Fruit fly (Drosophila melanogaster): ENCODE results near the gene CG12546.

CG12546 gene

DNA sequence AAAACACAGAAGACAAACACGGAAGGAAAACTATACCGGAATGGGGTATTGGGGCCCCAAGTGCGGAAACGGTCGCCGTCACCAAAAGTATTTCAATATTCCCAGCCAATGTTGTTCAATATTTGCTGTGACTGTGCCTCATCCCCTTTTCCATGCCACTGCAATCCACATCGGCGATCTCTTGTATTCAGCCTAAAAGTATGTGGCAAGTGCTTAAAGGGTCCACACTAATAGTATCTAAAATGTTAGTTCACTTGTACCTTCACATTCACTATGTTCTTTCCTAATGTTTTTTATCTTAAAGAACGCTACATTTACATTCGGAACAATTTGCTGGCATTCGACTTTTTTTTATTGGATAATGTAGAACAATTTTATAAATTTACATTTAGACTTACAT lies 12.7 kb downstream of the CG12546 start:
- TF ChIP-seq CG11617 (GFP tag; optimal IDR thresholded peaks at IDR 0.05) = no peak
- no peak for TF ChIP-seq CG1620 (GFP tag; optimal IDR thresholded peaks at IDR 0.05)
- no peak for TF ChIP-seq Mnt (GFP tag; optimal IDR thresholded peaks at IDR 0.05)
- no peak for TF ChIP-seq CG14711 (tag; optimal IDR thresholded peaks at IDR 0.05)
- no peak for TF ChIP-seq ovo (GFP tag; optimal IDR thresholded peaks at IDR 0.05)
- TF ChIP-seq CG33017 (tag; optimal IDR thresholded peaks at IDR 0.05) = no peak
- no peak for TF ChIP-seq tj (GFP tag; optimal IDR thresholded peaks at IDR 0.05)
- no peak for TF ChIP-seq CG7045 (GFP tag; optimal IDR thresholded peaks at IDR 0.05)
- no peak for TF ChIP-seq CG12768 (GFP tag; optimal IDR thresholded peaks at IDR 0.05)
- TF ChIP-seq pad (GFP tag; optimal IDR thresholded peaks at IDR 0.05) = no peak

DNA sequence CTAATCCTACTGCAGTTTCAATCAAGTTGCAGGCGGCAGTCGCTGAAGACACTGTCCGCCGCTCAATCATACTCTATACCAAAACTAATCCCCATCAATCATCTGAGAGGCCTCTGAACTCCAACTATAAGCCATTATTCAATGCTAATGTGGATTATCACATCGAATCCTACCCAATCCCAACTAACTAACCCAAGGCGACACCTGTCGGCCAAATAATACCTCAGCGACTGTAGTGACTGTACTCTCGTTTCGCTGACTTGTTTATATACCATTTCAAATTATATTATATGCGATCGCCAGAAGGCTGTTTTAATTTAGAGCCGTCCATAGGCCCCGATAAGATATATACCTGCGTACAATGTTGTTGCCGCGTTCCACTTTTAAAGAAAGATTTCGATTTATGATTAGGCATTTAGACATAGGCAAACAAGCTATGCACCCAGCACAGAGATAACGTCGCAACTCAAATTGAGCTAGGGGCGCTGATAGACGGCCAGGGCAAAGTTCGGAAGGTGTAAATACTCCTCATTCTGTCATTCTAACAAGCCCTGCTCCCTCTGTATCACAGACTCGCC lies 21.8 kb downstream of the CG12546 start:
- no peak for TF ChIP-seq ovo (GFP tag; optimal IDR thresholded peaks at IDR 0.05)
- no peak for TF ChIP-seq CG12768 (GFP tag; optimal IDR thresholded peaks at IDR 0.05)
- no peak for TF ChIP-seq cic (GFP tag; optimal IDR thresholded peaks at IDR 0.05)
- no peak for TF ChIP-seq Clk (GFP tag; optimal IDR thresholded peaks at IDR 0.05)
- TF ChIP-seq tj (GFP tag; optimal IDR thresholded peaks at IDR 0.05) = no peak
- TF ChIP-seq toe (GFP tag; optimal IDR thresholded peaks at IDR 0.05) = no peak
- TF ChIP-seq Mnt (GFP tag; optimal IDR thresholded peaks at IDR 0.05) = no peak
- no peak for TF ChIP-seq CG11617 (GFP tag; optimal IDR thresholded peaks at IDR 0.05)
- TF ChIP-seq Hr96 (GFP tag; optimal IDR thresholded peaks at IDR 0.05) = no peak
- TF ChIP-seq Crg-1 (GFP tag; optimal IDR thresholded peaks at IDR 0.05) = no peak
- TF ChIP-seq kay (GFP tag; ENCODE audit: borderline replicate concordance) = no peak
- no peak for TF ChIP-seq cnc (optimal IDR thresholded peaks at IDR 0.05)
- TF ChIP-seq CG7045 (GFP tag; optimal IDR thresholded peaks at IDR 0.05) = no peak
- TF ChIP-seq CG1620 (GFP tag; optimal IDR thresholded peaks at IDR 0.05) = no peak
- TF ChIP-seq CG33017 (tag; optimal IDR thresholded peaks at IDR 0.05) = no peak
- no peak for TF ChIP-seq bab1 (GFP tag; optimal IDR thresholded peaks at IDR 0.05)

DNA sequence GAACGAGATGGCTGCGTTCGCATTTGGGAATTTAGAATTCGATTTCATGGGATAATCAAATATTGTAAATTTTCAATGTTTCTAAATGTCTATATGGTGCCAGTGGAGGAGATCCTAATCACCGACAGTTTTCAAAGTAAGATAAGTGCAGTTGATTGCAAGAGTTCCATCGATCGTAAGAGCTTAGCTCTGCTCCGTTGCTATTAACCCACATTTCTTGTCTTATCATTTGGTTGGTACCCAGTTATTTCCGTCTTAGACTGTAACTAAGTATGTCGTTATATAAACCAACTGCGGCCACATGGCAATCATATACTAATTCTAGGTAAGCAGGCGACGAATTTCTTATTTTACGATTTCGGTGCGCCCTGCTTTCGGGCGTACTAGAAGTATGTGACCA lies 23.4 kb downstream of the CG12546 start:
- TF ChIP-seq bab1 (GFP tag; optimal IDR thresholded peaks at IDR 0.05) (no peak), cic (GFP tag; optimal IDR thresholded peaks at IDR 0.05) (no peak), toe (GFP tag; optimal IDR thresholded peaks at IDR 0.05) (no peak), Mnt (GFP tag; optimal IDR thresholded peaks at IDR 0.05) (no peak), CG12768 (GFP tag; optimal IDR thresholded peaks at IDR 0.05) (no peak), ovo (GFP tag; optimal IDR thresholded peaks at IDR 0.05) (no peak), pad (GFP tag; optimal IDR thresholded peaks at IDR 0.05) (no peak), CG1620 (GFP tag; optimal IDR thresholded peaks at IDR 0.05) (no peak)

DNA sequence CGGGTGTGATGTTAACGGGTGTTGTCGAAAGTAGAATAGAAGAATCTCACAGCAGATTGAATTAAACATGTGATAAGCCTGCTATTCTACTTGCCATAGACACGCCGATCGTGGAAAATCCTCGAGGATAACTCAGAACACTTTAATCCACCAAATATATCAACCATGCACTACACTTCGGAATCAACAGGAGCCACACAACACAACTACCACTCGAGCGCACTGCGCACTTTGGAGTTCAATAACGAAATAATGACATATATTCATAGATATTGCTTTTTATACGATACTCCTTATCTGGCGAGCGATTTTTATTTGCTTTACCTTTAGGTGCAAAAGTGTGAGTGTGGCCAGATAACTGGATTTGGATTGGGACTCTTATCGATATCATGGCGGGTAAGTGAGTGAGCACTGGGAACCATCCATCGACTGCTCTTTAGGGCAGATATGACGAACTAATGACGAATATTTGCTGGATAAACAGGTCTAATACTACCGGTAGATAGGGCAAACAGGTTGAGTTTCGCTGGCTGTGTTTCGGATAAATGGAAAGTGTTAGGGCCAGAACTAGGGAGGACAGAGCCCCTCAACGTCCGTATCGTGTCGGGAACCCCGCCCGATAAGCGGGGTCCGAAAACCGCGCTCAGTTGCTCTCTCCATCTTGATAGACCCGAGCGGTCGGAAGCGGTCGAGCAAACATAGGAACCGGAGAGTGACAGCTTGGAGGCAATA lies 24.2 kb downstream of the CG12546 start, which contains the start of gene Jhbp6:
Jhbp6 (plus strand) TSS at position 682 of the 732 bp plus-strand sequence.
- TF ChIP-seq toe (GFP tag; optimal IDR thresholded peaks at IDR 0.05) (no peak), pad (GFP tag; optimal IDR thresholded peaks at IDR 0.05) (no peak), CG33017 (tag; optimal IDR thresholded peaks at IDR 0.05) (no peak), CG12768 (GFP tag; optimal IDR thresholded peaks at IDR 0.05) (no peak), Clk (GFP tag; optimal IDR thresholded peaks at IDR 0.05) (no peak), cic (GFP tag; optimal IDR thresholded peaks at IDR 0.05) (no peak), Crg-1 (GFP tag; optimal IDR thresholded peaks at IDR 0.05) (no peak), Hr96 (GFP tag; optimal IDR thresholded peaks at IDR 0.05) (no peak), CG5204 (GFP tag; optimal IDR thresholded peaks at IDR 0.05) (no peak), CG7101 (tag; optimal IDR thresholded peaks at IDR 0.05) (no peak), tj (GFP tag; optimal IDR thresholded peaks at IDR 0.05) (no peak), CG7045 (GFP tag; optimal IDR thresholded peaks at IDR 0.05) (no peak), CG11617 (GFP tag; optimal IDR thresholded peaks at IDR 0.05) (no peak), CG14711 (tag; optimal IDR thresholded peaks at IDR 0.05) (no peak), ovo (GFP tag; optimal IDR thresholded peaks at IDR 0.05) (no peak), bab1 (GFP tag; optimal IDR thresholded peaks at IDR 0.05) (no peak), Mnt (GFP tag; optimal IDR thresholded peaks at IDR 0.05) (no peak), kay (GFP tag; ENCODE audit: borderline replicate concordance) (no peak), cnc (optimal IDR thresholded peaks at IDR 0.05) (no peak), CG1620 (GFP tag; optimal IDR thresholded peaks at IDR 0.05) (no peak)

- TF ChIP-seq bab1 (GFP tag; optimal IDR thresholded peaks at IDR 0.05) = no peak
These were observed 28.5 kb downstream of the CG12546 start for dm6 chr3L:22665110-22665509.

DNA sequence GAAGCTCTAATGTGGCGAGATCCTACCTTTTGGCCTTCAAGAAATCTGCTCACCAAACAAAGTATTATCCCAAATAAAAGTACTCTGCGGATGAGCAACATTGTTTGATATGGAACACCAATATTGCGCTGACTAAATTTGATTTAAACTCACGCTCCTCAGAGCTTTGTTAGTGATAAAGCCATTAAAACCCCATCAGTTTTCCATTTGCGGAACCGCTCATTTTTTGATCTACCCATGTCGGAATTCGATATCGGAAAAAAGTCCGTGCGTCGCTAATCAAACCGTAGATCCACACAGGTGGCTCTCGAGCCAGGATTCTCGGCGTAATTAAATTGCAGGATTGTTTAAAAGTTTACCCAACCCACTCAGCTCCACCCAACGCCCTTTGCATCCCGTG lies 41.2 kb downstream of the CG12546 start, which contains the start of gene CG33772:
CG33772 (minus strand) TSS at position 101 of the 400 bp plus-strand sequence.
- TF ChIP-seq CG14711 (tag; optimal IDR thresholded peaks at IDR 0.05) (no peak), toe (GFP tag; optimal IDR thresholded peaks at IDR 0.05) (no peak), CG11617 (GFP tag; optimal IDR thresholded peaks at IDR 0.05) (no peak), cic (GFP tag; optimal IDR thresholded peaks at IDR 0.05) (no peak), CG33017 (tag; optimal IDR thresholded peaks at IDR 0.05) (no peak), tj (GFP tag; optimal IDR thresholded peaks at IDR 0.05) (no peak), ovo (GFP tag; optimal IDR thresholded peaks at IDR 0.05) (no peak), CG7045 (GFP tag; optimal IDR thresholded peaks at IDR 0.05) (no peak), kay (GFP tag; ENCODE audit: borderline replicate concordance) (no peak), pad (GFP tag; optimal IDR thresholded peaks at IDR 0.05) (no peak), CG1620 (GFP tag; optimal IDR thresholded peaks at IDR 0.05) (no peak), Clk (GFP tag; optimal IDR thresholded peaks at IDR 0.05) (no peak), bab1 (GFP tag; optimal IDR thresholded peaks at IDR 0.05) (no peak), Mnt (GFP tag; optimal IDR thresholded peaks at IDR 0.05) (no peak), Hr96 (GFP tag; optimal IDR thresholded peaks at IDR 0.05) (no peak), Crg-1 (GFP tag; optimal IDR thresholded peaks at IDR 0.05) (no peak), CG7101 (tag; optimal IDR thresholded peaks at IDR 0.05) (no peak), CG12768 (GFP tag; optimal IDR thresholded peaks at IDR 0.05) (no peak), CG5204 (GFP tag; optimal IDR thresholded peaks at IDR 0.05) (no peak), cnc (optimal IDR thresholded peaks at IDR 0.05) (no peak)

Data from whole organism, adult.